Worm (Caenorhabditis elegans): ENCODE data around the gene col-155.

col-155 gene

DNA sequence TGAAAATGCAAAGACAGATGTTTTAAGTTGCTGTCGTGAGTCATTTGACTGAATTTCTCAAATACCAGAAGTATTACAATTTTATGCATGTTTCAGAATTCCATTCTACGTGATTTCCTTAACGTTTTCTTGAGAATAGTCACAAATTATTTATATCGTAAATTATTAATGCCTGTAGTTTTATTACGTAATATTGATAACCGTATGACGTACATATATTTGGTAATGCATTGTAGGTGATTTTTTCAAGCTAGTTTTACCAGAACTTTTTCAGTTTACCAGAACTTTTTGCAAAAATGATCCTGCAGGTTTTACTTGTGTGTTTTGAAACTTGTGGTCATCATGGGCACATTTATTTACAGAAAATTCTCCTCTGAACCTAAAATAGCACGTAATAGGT lies 15.8 kb downstream of the col-155 start:
- TF ChIP-seq mab-5 (tag; optimal IDR thresholded peaks at IDR 0.05): no peak
- TF ChIP-seq zip-8 (tag; optimal IDR thresholded peaks at IDR 0.05): peak; percentile 92

DNA sequence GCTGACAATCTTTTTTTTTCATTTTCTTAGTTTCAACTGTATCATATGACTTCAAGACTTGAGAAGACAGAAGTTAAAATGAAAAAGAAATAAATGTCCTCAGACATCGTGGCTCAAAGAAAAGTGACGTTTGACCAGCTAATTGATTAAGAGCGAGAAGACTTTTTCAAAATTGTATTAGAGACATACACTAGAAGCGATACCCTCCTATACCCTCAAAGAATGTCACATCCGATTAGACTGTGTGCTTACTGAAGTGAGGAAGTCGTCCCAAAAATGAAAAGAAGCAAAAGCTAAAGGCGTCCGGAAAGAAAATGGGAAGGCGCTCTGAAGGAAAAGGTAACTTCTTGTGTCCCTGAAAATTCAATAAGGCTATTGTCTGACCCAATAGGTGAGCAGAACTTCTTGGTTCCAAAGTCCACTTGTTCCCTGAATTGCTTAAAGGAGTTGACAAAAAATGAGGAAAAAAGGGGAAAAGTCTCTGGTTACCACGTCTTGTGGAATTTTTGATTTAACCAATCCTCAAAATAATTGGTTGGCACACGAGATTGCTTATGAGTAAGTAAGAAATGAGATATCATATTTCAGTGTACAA lies 17.3 kb downstream of the col-155 start:
- no peak for TF ChIP-seq nhr-12 (tag; optimal IDR thresholded peaks at IDR 0.05)
- peak; percentile 73 for TF ChIP-seq ces-1 (GFP tag; optimal IDR thresholded peaks at IDR 0.05)

ce11 chrV:11366129-11366528 lies 23.5 kb downstream of the col-155 start, which contains the start of gene dop-5:
Gene dop-5 (minus strand): TSS chrV:11366229.
- TF ChIP-seq lsy-2 (tag; optimal IDR thresholded peaks at IDR 0.05): no peak
- TF ChIP-seq ham-2 (GFP tag; optimal IDR thresholded peaks at IDR 0.05): no peak
- no peak for TF ChIP-seq lin-32 (GFP tag; optimal IDR thresholded peaks at IDR 0.05)
- TF ChIP-seq mls-2 (tag; optimal IDR thresholded peaks at IDR 0.05): no peak
- TF ChIP-seq drap-1 (GFP tag; optimal IDR thresholded peaks at IDR 0.05): no peak
- no peak for TF ChIP-seq cnd-1 (tag; optimal IDR thresholded peaks at IDR 0.05)
- no peak for TF ChIP-seq zip-8 (tag; optimal IDR thresholded peaks at IDR 0.05)
- no peak for TF ChIP-seq nhr-76 (tag; optimal IDR thresholded peaks at IDR 0.05)
- TF ChIP-seq nhr-237 (tag; optimal IDR thresholded peaks at IDR 0.05): no peak
- no peak for TF ChIP-seq mab-5 (tag; optimal IDR thresholded peaks at IDR 0.05)

- no peak for TF ChIP-seq ceh-43 (GFP tag; optimal IDR thresholded peaks at IDR 0.05)
- TF ChIP-seq unc-39 (tag; optimal IDR thresholded peaks at IDR 0.05): no peak
- no peak for TF ChIP-seq flh-1 (GFP tag; optimal IDR thresholded peaks at IDR 0.05)
- no peak for TF ChIP-seq elt-1 (tag; optimal IDR thresholded peaks at IDR 0.05; ENCODE audit: borderline replicate concordance, insufficient read depth)
- no peak for TF ChIP-seq tbx-8 (GFP tag; optimal IDR thresholded peaks at IDR 0.05)
- no peak for TF ChIP-seq nhr-2 (tag; optimal IDR thresholded peaks at IDR 0.05)
- no peak for TF ChIP-seq sem-2 (GFP tag; optimal IDR thresholded peaks at IDR 0.05)
These were observed 26.1 kb downstream of the col-155 start for ce11 chrV:11363575-11363974.

DNA sequence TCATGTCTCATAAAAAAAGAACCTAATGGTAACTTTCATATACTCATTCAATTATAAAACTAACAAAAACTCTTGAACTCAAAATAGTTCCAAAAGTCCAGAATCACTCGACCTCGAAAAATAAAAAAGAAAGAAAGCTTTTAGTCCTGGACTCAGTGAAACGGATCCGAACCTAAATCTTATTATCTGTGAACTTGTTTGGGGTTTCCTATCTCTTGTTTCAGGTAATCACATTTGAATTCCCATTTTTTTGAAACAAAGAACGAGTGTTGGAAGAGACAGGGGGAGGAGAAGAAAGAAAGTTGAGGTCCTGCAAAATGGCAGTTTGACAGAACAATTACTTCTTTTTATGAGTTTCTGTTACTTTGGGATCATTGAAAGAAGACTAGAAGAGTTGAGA lies 35.4 kb downstream of the col-155 start:
- TF ChIP-seq elt-3 (tag; optimal IDR thresholded peaks at IDR 0.05) (no peak), ces-1 (GFP tag; optimal IDR thresholded peaks at IDR 0.05) (peak; percentile 52), nhr-76 (tag; optimal IDR thresholded peaks at IDR 0.05) (no peak), cnd-1 (tag; optimal IDR thresholded peaks at IDR 0.05) (no peak), mls-2 (tag; optimal IDR thresholded peaks at IDR 0.05) (no peak), elt-1 (tag; optimal IDR thresholded peaks at IDR 0.05; ENCODE audit: borderline replicate concordance, insufficient read depth) (no peak)

- TF ChIP-seq ces-1 (GFP tag; optimal IDR thresholded peaks at IDR 0.05): no peak
- no peak for TF ChIP-seq flh-1 (GFP tag; optimal IDR thresholded peaks at IDR 0.05)
- no peak for TF ChIP-seq nhr-12 (tag; optimal IDR thresholded peaks at IDR 0.05)
- TF ChIP-seq hlh-1 (tag; optimal IDR thresholded peaks at IDR 0.05): no peak
- no peak for TF ChIP-seq ham-2 (GFP tag; optimal IDR thresholded peaks at IDR 0.05)
These were observed 36.8 kb downstream of the col-155 start, which contains the start of gene npr-25 for ce11 chrV:11352893-11353292. Gene npr-25 (minus strand): TSS chrV:11352993.

DNA sequence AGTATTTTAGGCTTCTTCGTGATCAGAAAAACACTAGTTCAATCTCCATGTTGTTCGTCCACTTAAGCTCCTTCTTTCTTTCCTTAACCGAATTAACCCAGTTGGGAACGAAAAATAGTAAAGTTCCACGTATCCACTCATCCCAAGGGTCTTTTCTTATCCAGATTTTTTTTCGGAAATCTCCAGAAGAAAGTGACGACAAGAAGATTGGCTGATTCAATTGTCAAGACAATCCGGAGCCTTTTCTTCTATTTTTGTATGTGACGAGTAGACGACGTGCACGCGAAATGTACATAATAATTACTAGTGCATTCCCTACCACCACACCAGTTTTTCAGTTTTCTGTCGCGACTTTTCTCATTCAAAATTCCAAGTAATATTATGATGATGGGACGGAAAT lies 38.4 kb downstream of the col-155 start:
- TF ChIP-seq ces-1 (GFP tag; optimal IDR thresholded peaks at IDR 0.05) (peak; percentile 19), tbx-8 (GFP tag; optimal IDR thresholded peaks at IDR 0.05) (no peak)

DNA sequence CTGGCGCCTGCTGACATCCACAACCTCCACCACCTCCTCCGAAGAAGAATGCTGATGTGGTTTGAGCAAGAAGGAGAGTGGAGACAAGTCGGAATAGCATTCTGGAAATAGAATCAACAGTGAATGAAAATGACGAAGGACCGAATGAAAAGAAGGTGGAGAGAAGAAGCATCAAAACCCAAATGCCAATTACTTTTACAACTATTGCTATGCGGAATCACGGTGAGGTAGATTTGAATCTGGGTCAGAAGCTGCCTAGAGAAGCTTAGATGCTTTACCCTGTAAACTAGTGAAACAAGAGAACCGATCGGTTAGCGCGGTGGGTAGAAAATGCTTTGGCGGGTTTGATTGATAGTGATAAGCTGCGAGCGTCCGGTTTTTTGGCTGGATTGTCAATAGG lies 42.8 kb downstream of the col-155 start, which contains the start of gene grl-7:
TSS of gene grl-7 (minus strand) at position 101 of the 400 bp plus-strand sequence.
- TF ChIP-seq nhr-28 (tag; optimal IDR thresholded peaks at IDR 0.05): no peak
- TF ChIP-seq lsy-2 (tag; optimal IDR thresholded peaks at IDR 0.05): no peak
- no peak for TF ChIP-seq ham-2 (GFP tag; optimal IDR thresholded peaks at IDR 0.05)
- no peak for TF ChIP-seq ztf-11 (tag; optimal IDR thresholded peaks at IDR 0.05)
- no peak for TF ChIP-seq lin-32 (GFP tag; optimal IDR thresholded peaks at IDR 0.05)
- no peak for TF ChIP-seq hlh-1 (tag; optimal IDR thresholded peaks at IDR 0.05)
- TF ChIP-seq nhr-2 (tag; optimal IDR thresholded peaks at IDR 0.05): no peak
- TF ChIP-seq unc-120 (tag; optimal IDR thresholded peaks at IDR 0.05; ENCODE audit: poor library complexity, severe bottlenecking): no peak
- no peak for TF ChIP-seq ceh-39 (tag; optimal IDR thresholded peaks at IDR 0.05)
- TF ChIP-seq M03D4.4 (tag; optimal IDR thresholded peaks at IDR 0.05): no peak
- TF ChIP-seq cnd-1 (tag; optimal IDR thresholded peaks at IDR 0.05): no peak
- TF ChIP-seq blmp-1 (tag; optimal IDR thresholded peaks at IDR 0.05): no peak
- TF ChIP-seq unc-39 (tag; optimal IDR thresholded peaks at IDR 0.05): no peak
- TF ChIP-seq snpc-4 (tag; optimal IDR thresholded peaks at IDR 0.05): no peak
- TF ChIP-seq nhr-76 (tag; optimal IDR thresholded peaks at IDR 0.05): no peak
- TF ChIP-seq mab-5 (tag; optimal IDR thresholded peaks at IDR 0.05): no peak

All from whole organism, mixed stage, embryonic.